Worm (Caenorhabditis elegans) whole organism, early embryonic: ENCODE data around the gene cdc-25.2.

Source experiments
- B0310.2 ChIP-seq: sonication (generic microtip); optimal IDR thresholded peaks from 2 replicates; lab custom pipeline; 2016; ENCODE audit warnings: mild to moderate bottlenecking, missing genetic modification characterization, missing compliant biosample characterization
- F13C5.2 ChIP-seq: sonication (generic microtip); optimal IDR thresholded peaks from 2 replicates; lab custom pipeline; 2017; ENCODE audit warnings: mild to moderate bottlenecking, missing genetic modification characterization, inconsistent platforms, missing compliant biosample characterization
- aly-1 ChIP-seq: sonication (generic microtip); optimal IDR thresholded peaks from 2 replicates; lab custom pipeline; 2016; ENCODE audit warnings: missing genetic modification characterization, missing compliant biosample characterization
- ama-1 ChIP-seq: fragments of 150-350 bp; optimal IDR thresholded peaks from 2 replicates; lab custom pipeline; 2014
- ceh-13 ChIP-seq: fragments of 200-800 bp; sonication (Bioruptor generic); optimal IDR thresholded peaks from 2 replicates; lab custom pipeline; 2018; ENCODE audit warnings: mild to moderate bottlenecking, missing genetic modification characterization, missing compliant biosample characterization
- ceh-36 ChIP-seq: sonication (generic microtip); optimal IDR thresholded peaks from 2 replicates; lab custom pipeline; 2016; ENCODE audit warnings: missing genetic modification characterization, inconsistent platforms, missing compliant biosample characterization
- ets-7 ChIP-seq: sonication (generic microtip); optimal IDR thresholded peaks from 2 replicates; lab custom pipeline; 2016; ENCODE audit warnings: missing genotype, missing genetic modification characterization, missing compliant biosample characterization
- flt-1 ChIP-seq: fragments of 200-800 bp; sonication (Bioruptor generic); IDR thresholded peaks from 2 replicates; pipeline ENCODE4 v1.3.6; 2022; ENCODE audit warnings: missing genetic modification characterization, missing compliant biosample characterization
- hmbx-1 ChIP-seq: sonication (generic microtip); optimal IDR thresholded peaks from 2 replicates; lab custom pipeline; 2016; ENCODE audit warnings: mild to moderate bottlenecking, missing genetic modification characterization, missing compliant biosample characterization
- hmg-4 ChIP-seq: fragments of 200-800 bp; sonication (Bioruptor generic); optimal IDR thresholded peaks from 2 replicates; lab custom pipeline; 2018; ENCODE audit warnings: mild to moderate bottlenecking, missing genetic modification characterization, missing compliant biosample characterization
- hnd-1 ChIP-seq: sonication (generic microtip); optimal IDR thresholded peaks from 2 replicates; lab custom pipeline; 2016; ENCODE audit warnings: missing genetic modification characterization, missing compliant biosample characterization
- pes-1 ChIP-seq: fragments of 200-800 bp; sonication (Bioruptor generic); IDR thresholded peaks from 2 replicates; pipeline ENCODE4 v1.3.6; 2022; ENCODE audit warnings: missing genetic modification reagents, missing genetic modification characterization, missing compliant biosample characterization
- scrt-1 ChIP-seq: fragments of 200-800 bp; sonication (Bioruptor generic); IDR thresholded peaks from 2 replicates; pipeline ENCODE4 v1.3.6; 2022; ENCODE audit warnings: missing genetic modification characterization, missing compliant biosample characterization
- sea-1 ChIP-seq: fragments of 200-800 bp; sonication (Bioruptor generic); conservative IDR thresholded peaks from 2 replicates; pipeline ENCODE4 v1.3.6; 2022; ENCODE audit warnings: missing genetic modification characterization, missing compliant biosample characterization
- tbx-11 ChIP-seq: fragments of 200-800 bp; sonication (Bioruptor generic); IDR thresholded peaks from 2 replicates; pipeline ENCODE4 v1.3.6; 2022; ENCODE audit warnings: missing genetic modification characterization, missing compliant biosample characterization
- tbx-37 ChIP-seq: fragments of 200-800 bp; sonication (Bioruptor generic); conservative IDR thresholded peaks from 2 replicates; pipeline ENCODE4 v1.3.6; 2022; ENCODE audit warnings: missing genetic modification reagents, missing genetic modification characterization, missing compliant biosample characterization
- tra-4 ChIP-seq: sonication (generic microtip); optimal IDR thresholded peaks from 2 replicates; lab custom pipeline; 2017; ENCODE audit warnings: missing genetic modification characterization, missing compliant biosample characterization

The cdc-25.2 gene

ce11 chrV:1629329-1629728 is 62.5 kb downstream of the cdc-25.2 start, which contains the start of gene nhr-238:
nhr-238 (minus strand) TSS chrV:1629432.
- no peak for TF ChIP-seq hmg-4 (GFP tag; lab: Kevin White, UChicago)
- TF ChIP-seq hnd-1 = no peak
- no peak for TF ChIP-seq flt-1 (GFP tag; lab: Robert Waterston, UW)
- TF ChIP-seq tbx-37 (GFP tag; lab: Robert Waterston, UW) = no peak
- TF ChIP-seq F13C5.2 (tag; lab: Kevin White, UChicago) = no peak
- TF ChIP-seq scrt-1 = no peak
- TF ChIP-seq ceh-36 (tag; lab: Kevin White, UChicago) = no peak
- TF ChIP-seq ets-7 (tag; lab: Kevin White, UChicago) = no peak
- no peak for TF ChIP-seq hmbx-1 (tag; lab: Kevin White, UChicago)
- TF ChIP-seq sea-1 (GFP tag; lab: Robert Waterston, UW) = no peak
- no peak for TF ChIP-seq B0310.2 (tag; lab: Kevin White, UChicago)
- TF ChIP-seq ceh-13 (GFP tag; lab: Kevin White, UChicago) = no peak
- no peak for TF ChIP-seq tbx-11 (GFP tag; lab: Robert Waterston, UW)
- no peak for TF ChIP-seq tra-4
- TF ChIP-seq ama-1 (lab: Kevin White, UChicago) = no peak
- no peak for TF ChIP-seq pes-1 (GFP tag; lab: Robert Waterston, UW)
- TF ChIP-seq aly-1 (tag; lab: Kevin White, UChicago) = no peak

- TF ChIP-seq ets-7 (tag; lab: Kevin White, UChicago) = no peak
Measured at ce11 chrV:1631148-1631547, 64.3 kb downstream of the cdc-25.2 start, which contains the start of gene Y46H3D.8. Y46H3D.8 (minus strand) TSS chrV:1631248.

ce11 chrV:1631717-1632116 is 64.8 kb downstream of the cdc-25.2 start, which contains the start of gene irld-17:
irld-17 (plus strand) TSS chrV:1632017.
- TF ChIP-seq pes-1 (GFP tag; lab: Robert Waterston, UW) (no peak), tbx-37 (GFP tag; lab: Robert Waterston, UW) (no peak), F13C5.2 (tag; lab: Kevin White, UChicago) (no peak)
